Fruit fly (Drosophila melanogaster): ENCODE results near the gene CG13992.

The CG13992 gene

dm6 chr2L:5948775-5949526 lies 18.6 kb downstream of the CG13992 start, which contains the start of gene CG9044 (continued):
- no peak for TF ChIP-seq disco-r (GFP tag; optimal IDR thresholded peaks at IDR 0.05)
- TF ChIP-seq Optix (GFP tag; IDR thresholded peaks at IDR 0.05), result no peak
- peak; percentile 57 for TF ChIP-seq CG9817 (tag; optimal IDR thresholded peaks at IDR 0.05)
- TF ChIP-seq E2f2 (GFP tag; IDR thresholded peaks at IDR 0.05), result peak; percentile 76
- TF ChIP-seq luna (GFP tag; optimal IDR thresholded peaks at IDR 0.05), result no peak
- TF ChIP-seq zen (tag; optimal IDR thresholded peaks at IDR 0.05), result peak; percentile 36
- TF ChIP-seq onecut (GFP tag; IDR thresholded peaks at IDR 0.05), result no peak
- TF ChIP-seq CG15514 (GFP tag; optimal IDR thresholded peaks at IDR 0.05), result no peak
- TF ChIP-seq az2 (GFP tag; optimal IDR thresholded peaks at IDR 0.05), result peak; percentile 44
- TF ChIP-seq Ptx1 (GFP tag; IDR thresholded peaks at IDR 0.05), result no peak; the same call in 1 of the 2 replicates
- peak; percentile 83 for TF ChIP-seq CG2120 (GFP tag; optimal IDR thresholded peaks at IDR 0.05)
- TF ChIP-seq MTF-1 (GFP tag; optimal IDR thresholded peaks at IDR 0.05; ENCODE audit: borderline replicate concordance), result no peak
- peak; percentile 59 for TF ChIP-seq CG4424 (GFP tag; optimal IDR thresholded peaks at IDR 0.05)
- peak; percentile 55 for TF ChIP-seq Side (GFP tag; optimal IDR thresholded peaks at IDR 0.05)
- no peak for TF ChIP-seq nom (GFP tag; optimal IDR thresholded peaks at IDR 0.05)
- peak; percentile 67 for TF ChIP-seq bab2 (GFP tag; optimal IDR thresholded peaks at IDR 0.05)
- no peak for TF ChIP-seq CG4328 (GFP tag; optimal IDR thresholded peaks at IDR 0.05)
- TF ChIP-seq pho (GFP tag; optimal IDR thresholded peaks at IDR 0.05), result peak; percentile 76
- no peak for TF ChIP-seq ro (GFP tag; IDR thresholded peaks at IDR 0.05)
- no peak for TF ChIP-seq CG43689 (GFP tag; IDR thresholded peaks at IDR 0.05)
- TF ChIP-seq CG17829 (tag; optimal IDR thresholded peaks at IDR 0.05), result peak; percentile 65
- TF ChIP-seq Deaf1 (tag; optimal IDR thresholded peaks at IDR 0.05), result no peak
- no peak for TF ChIP-seq ap (GFP tag; IDR thresholded peaks at IDR 0.05)
- peak; percentile 59 for TF ChIP-seq Myb (GFP tag; optimal IDR thresholded peaks at IDR 0.05)
- TF ChIP-seq CG10321 (GFP tag; IDR thresholded peaks at IDR 0.05), result no peak
- no peak for TF ChIP-seq CG1024 (GFP tag; IDR thresholded peaks at IDR 0.05)
- no peak for TF ChIP-seq pita (GFP tag; optimal IDR thresholded peaks at IDR 0.05)
- TF ChIP-seq unc-4 (GFP tag; IDR thresholded peaks at IDR 0.05; ENCODE audit: partially characterized antibody), result peak; percentile 85
- TF ChIP-seq gsb (GFP tag; IDR thresholded peaks at IDR 0.05), result no peak
- TF ChIP-seq Trl (optimal IDR thresholded peaks at IDR 0.05), result no peak
- peak; percentile 67 for TF ChIP-seq Trl (GFP tag; optimal IDR thresholded peaks at IDR 0.05)
- TF ChIP-seq CG3726 (GFP tag; IDR thresholded peaks at IDR 0.05), result no peak
- peak; percentile 89 for TF ChIP-seq HLH4C (GFP tag; IDR thresholded peaks at IDR 0.05; ENCODE audit: partially characterized antibody)
- TF ChIP-seq Oli (tag; optimal IDR thresholded peaks at IDR 0.05), result no peak
- no peak for TF ChIP-seq ttk (GFP tag; IDR thresholded peaks at IDR 0.05)
- peak; percentile 75 for TF ChIP-seq CG4617 (GFP tag; optimal IDR thresholded peaks at IDR 0.05; ENCODE audit: borderline replicate concordance)
- peak; percentile 24; the same call in 1 of the 3 replicates for TF ChIP-seq CG11093 (GFP tag; IDR thresholded peaks at IDR 0.05)
- TF ChIP-seq CG17568 (GFP tag; optimal IDR thresholded peaks at IDR 0.05), result no peak
- TF ChIP-seq CG10654 (GFP tag; optimal IDR thresholded peaks at IDR 0.05), result peak; percentile 51
- no peak for TF ChIP-seq vvl (GFP tag; IDR thresholded peaks at IDR 0.05)
- no peak for TF ChIP-seq wor (GFP tag; IDR thresholded peaks at IDR 0.05)
- no peak for TF ChIP-seq bigmax (GFP tag; optimal IDR thresholded peaks at IDR 0.05)
- TF ChIP-seq CG6175 (GFP tag; IDR thresholded peaks at IDR 0.05), result no peak
- no peak for TF ChIP-seq CG8281 (tag; optimal IDR thresholded peaks at IDR 0.05)
- no peak for TF ChIP-seq Vsx1 (GFP tag; optimal IDR thresholded peaks at IDR 0.05)
- peak; percentile 74 for TF ChIP-seq CG30403 (GFP tag; optimal IDR thresholded peaks at IDR 0.05)
- TF ChIP-seq ranshi (GFP tag; IDR thresholded peaks at IDR 0.05), result no peak
- peak; percentile 94 for TF ChIP-seq row (GFP tag; IDR thresholded peaks at IDR 0.05)
- no peak for TF ChIP-seq da (GFP tag; optimal IDR thresholded peaks at IDR 0.05)
- no peak for TF ChIP-seq CG11696 (GFP tag; IDR thresholded peaks at IDR 0.05)
- TF ChIP-seq Gsc (GFP tag; IDR thresholded peaks at IDR 0.05), result no peak
